Fruit fly (Drosophila melanogaster) whole organism, embryonic: Measurements from ENCODE around the gene Mgat4b.
A peak's percentile ranks its signal among the peaks of the same experiment; 100 is the strongest.

Experiments used
- Atf-2 ChIP-seq: fragments of 200-800 bp; sonication (Bioruptor generic); optimal IDR thresholded peaks from 2 replicates; lab custom pipeline; 2016; ENCODE audit warnings: missing biosample characterization, missing genetic modification characterization
- Awh ChIP-seq: fragments of 200-800 bp; sonication (Bioruptor generic); IDR thresholded peaks from 2 replicates; pipeline ENCODE4, ENCODE4 v1.3.6; 2022; ENCODE audit warnings: missing biosample characterization, missing genetic modification characterization
- Bgb ChIP-seq: fragments of 200-800 bp; sonication (Bioruptor generic); IDR thresholded peaks from 2 replicates; pipeline ENCODE4 v1.3.6; 2022; ENCODE audit warnings: missing biosample characterization, missing genetic modification characterization; ENCODE audit not compliant: partially characterized antibody
- CG10366 ChIP-seq: fragments of 200-800 bp; sonication (Bioruptor generic); IDR thresholded peaks from 2 replicates; pipeline ENCODE4 v1.3.6; 2022; ENCODE audit warnings: missing biosample characterization, missing genetic modification characterization
- CG11560 ChIP-seq: fragments of 200-800 bp; sonication (Bioruptor generic); IDR thresholded peaks from 3 replicates; pipeline ENCODE4 v1.3.6; 2022; ENCODE audit warnings: missing biosample characterization, missing genetic modification characterization
- CG14667 ChIP-seq: fragments of 200-800 bp; sonication (Bioruptor generic); IDR thresholded peaks from 2 replicates; pipeline ENCODE4 v1.3.6; 2022; ENCODE audit warnings: missing biosample characterization, missing genetic modification characterization
- CG15514 ChIP-seq: fragments of 200-800 bp; sonication (Bioruptor generic); optimal IDR thresholded peaks from 3 replicates; lab custom pipeline; 2017; ENCODE audit warnings: missing biosample characterization, missing genetic modification characterization, mild to moderate bottlenecking, moderate library complexity, missing genetic modification reagents
- CG15696 ChIP-seq: fragments of 200-800 bp; sonication (Bioruptor generic); optimal IDR thresholded peaks from 2 replicates; lab custom pipeline; 2019; ENCODE audit warnings: missing biosample characterization, mild to moderate bottlenecking, missing genetic modification characterization, moderate library complexity
- CG1792 ChIP-seq: fragments of 200-800 bp; sonication (Bioruptor generic); optimal IDR thresholded peaks from 2 replicates; lab custom pipeline; 2016; ENCODE audit warnings: missing biosample characterization, missing genetic modification characterization
- CG18011 ChIP-seq: fragments of 200-800 bp; sonication (Bioruptor generic); optimal IDR thresholded peaks from 2 replicates; lab custom pipeline; 2017; ENCODE audit warnings: missing biosample characterization, missing genetic modification characterization, mild to moderate bottlenecking, moderate library complexity, missing genotype
- CG31441 ChIP-seq: fragments of 200-800 bp; sonication (Bioruptor generic); IDR thresholded peaks from 2 replicates; pipeline ENCODE4 v1.3.6; 2022; ENCODE audit warnings: missing biosample characterization, missing genetic modification characterization
- CG4424 ChIP-seq: fragments of 200-800 bp; sonication (Bioruptor generic); optimal IDR thresholded peaks from 3 replicates; lab custom pipeline; 2016; ENCODE audit warnings: missing biosample characterization, missing genetic modification characterization
- CG6272 ChIP-seq: fragments of 200-800 bp; sonication (Bioruptor generic); IDR thresholded peaks from 2 replicates; pipeline ENCODE4 v1.3.6; 2022; ENCODE audit warnings: missing biosample characterization, missing genetic modification characterization
- CG7372 ChIP-seq: fragments of 200-800 bp; sonication (Bioruptor generic); IDR thresholded peaks from 2 replicates; pipeline ENCODE4 v1.3.6; 2022; ENCODE audit warnings: missing biosample characterization, missing genetic modification characterization
- CG8478 ChIP-seq: fragments of >200 bp; optimal IDR thresholded peaks from 2 replicates; lab custom pipeline; 2018
- Dek ChIP-seq: fragments of 200-800 bp; sonication (Bioruptor generic); optimal IDR thresholded peaks from 3 replicates; lab custom pipeline; 2019; ENCODE audit warnings: missing biosample characterization, mild to moderate bottlenecking, missing genetic modification characterization, moderate library complexity
- H2.0 ChIP-seq: fragments of 200-800 bp; sonication (Bioruptor generic); IDR thresholded peaks from 2 replicates; pipeline ENCODE4 v1.3.6; 2022; ENCODE audit warnings: missing biosample characterization, missing genetic modification characterization
- HLH3B ChIP-seq: fragments of 200-800 bp; sonication (Bioruptor generic); IDR thresholded peaks from 2 replicates; pipeline ENCODE4 v1.3.6; 2022; ENCODE audit warnings: missing biosample characterization, missing genetic modification characterization
- Hmr ChIP-seq: fragments of 200-800 bp; sonication (Bioruptor generic); optimal IDR thresholded peaks from 3 replicates; lab custom pipeline; 2017; ENCODE audit warnings: mild to moderate bottlenecking, missing biosample characterization, missing genetic modification reagents, missing genetic modification characterization
- Hr78 ChIP-seq, 2 experiments: fragments of 200-800 bp in 1 of 2; fragments of >200 bp in 1 of 2; sonication (Bioruptor generic) in 1 of 2; optimal IDR thresholded peaks; 2 replicates each; lab custom pipeline; 2017 to 2019; ENCODE audit warnings: missing biosample characterization in 2 of 2, missing genetic modification characterization in 2 of 2, mild to moderate bottlenecking in 1 of 2, moderate library complexity in 1 of 2
- Kr ChIP-seq: fragments of 200-800 bp; sonication (Bioruptor generic); optimal IDR thresholded peaks from 2 replicates; lab custom pipeline; 2017; ENCODE audit warnings: missing biosample characterization, mild to moderate bottlenecking, missing genetic modification characterization
- NK7.1 ChIP-seq: fragments of 200-800 bp; sonication (Bioruptor generic); optimal IDR thresholded peaks from 3 replicates; lab custom pipeline; 2016; ENCODE audit warnings: missing biosample characterization, missing genetic modification characterization
- Nf-YC ChIP-seq: fragments of 200-800 bp; optimal IDR thresholded peaks from 3 replicates; lab custom pipeline; 2019; ENCODE audit warnings: missing biosample characterization, mild to moderate bottlenecking, missing genetic modification characterization, moderate library complexity
- Pdp1 ChIP-seq, 2 experiments: fragments of 200-800 bp; sonication (Bioruptor generic); optimal IDR thresholded peaks; 3 replicates each; lab custom pipeline; 2016; ENCODE audit warnings: missing biosample characterization in 2 of 2, missing genetic modification characterization in 2 of 2, mild to moderate bottlenecking in 1 of 2, moderate library complexity in 1 of 2
- Six4 ChIP-seq: fragments of 200-800 bp; sonication (Bioruptor generic); optimal IDR thresholded peaks from 2 replicates; lab custom pipeline; 2016; ENCODE audit warnings: missing biosample characterization, missing genetic modification characterization
- chm ChIP-seq: fragments of 200-800 bp; sonication (Bioruptor generic); IDR thresholded peaks from 2 replicates; pipeline ENCODE4 v1.3.6; 2022; ENCODE audit warnings: missing biosample characterization, missing genetic modification characterization
- crp ChIP-seq, 2 experiments: fragments of 200-800 bp; sonication (Bioruptor generic); optimal IDR thresholded peaks; 2 replicates in 1 of 2; 3 replicates in 1 of 2; lab custom pipeline; 2017; ENCODE audit warnings: missing biosample characterization in 2 of 2, missing genetic modification characterization in 2 of 2, mild to moderate bottlenecking in 1 of 2, moderate library complexity in 1 of 2
- dm ChIP-seq: fragments of 200-800 bp; sonication (Bioruptor generic); optimal IDR thresholded peaks from 3 replicates; lab custom pipeline; 2016; ENCODE audit warnings: missing biosample characterization, missing genetic modification characterization
- dmrt99B ChIP-seq: fragments of 200-800 bp; sonication (Bioruptor generic); optimal IDR thresholded peaks from 2 replicates; lab custom pipeline; 2018; ENCODE audit warnings: missing biosample characterization, mild to moderate bottlenecking, missing genetic modification characterization, moderate library complexity
- dysf ChIP-seq: fragments of 200-800 bp; sonication (Bioruptor generic); IDR thresholded peaks from 3 replicates; pipeline ENCODE4 v1.3.6; 2022; ENCODE audit warnings: missing biosample characterization, missing genetic modification characterization
- fd3F ChIP-seq: fragments of 200-800 bp; sonication (Bioruptor generic); optimal IDR thresholded peaks from 2 replicates; lab custom pipeline; 2018; ENCODE audit warnings: missing biosample characterization, mild to moderate bottlenecking, missing genetic modification characterization, moderate library complexity
- gcm2 ChIP-seq: fragments of 200-800 bp; sonication (Bioruptor generic); optimal IDR thresholded peaks from 2 replicates; lab custom pipeline; 2016; ENCODE audit warnings: missing biosample characterization, missing genetic modification characterization
- hkb ChIP-seq, 2 experiments: fragments of 200-800 bp in 1 of 2; fragments of >200 bp in 1 of 2; sonication (Bioruptor generic) in 1 of 2; IDR thresholded peaks in 1 of 2; optimal IDR thresholded peaks in 1 of 2; 2 replicates each; pipeline versions ENCODE4 v1.3.6 to Lab custom; 2017 to 2022; ENCODE audit warnings: missing biosample characterization in 1 of 2, missing genetic modification characterization in 1 of 2
- insv ChIP-seq, 2 experiments: fragments of 200-800 bp; sonication (Bioruptor generic); optimal IDR thresholded peaks; 3 replicates each; lab custom pipeline; 2016 to 2018; ENCODE audit warnings: missing biosample characterization in 2 of 2, missing genetic modification characterization in 2 of 2
- kay ChIP-seq: fragments of 200-800 bp; sonication (Bioruptor generic); optimal IDR thresholded peaks from 2 replicates; lab custom pipeline; 2016; ENCODE audit warnings: missing biosample characterization, missing genetic modification characterization
- luna ChIP-seq: fragments of 200-800 bp; sonication (Bioruptor generic); optimal IDR thresholded peaks from 2 replicates; lab custom pipeline; 2016; ENCODE audit warnings: missing biosample characterization, missing genetic modification characterization
- mirr ChIP-seq: fragments of 200-800 bp; sonication (Bioruptor generic); optimal IDR thresholded peaks from 3 replicates; lab custom pipeline; 2018; ENCODE audit warnings: missing biosample characterization, mild to moderate bottlenecking, missing genetic modification characterization
- nom ChIP-seq: fragments of 200-800 bp; sonication (Bioruptor generic); optimal IDR thresholded peaks from 2 replicates; lab custom pipeline; 2017; ENCODE audit warnings: missing biosample characterization, missing genetic modification characterization, mild to moderate bottlenecking, moderate library complexity, missing genetic modification reagents
- rib ChIP-seq: fragments of 200-800 bp; sonication (Bioruptor generic); IDR thresholded peaks from 2 replicates; pipeline ENCODE4 v1.3.6; 2022; ENCODE audit warnings: missing biosample characterization, missing genetic modification characterization
- sc ChIP-seq, 3 experiments: fragments of >200 bp in 2 of 3; fragments of 200-800 bp in 1 of 3; sonication (Bioruptor generic) in 1 of 3; optimal IDR thresholded peaks; 2 replicates in 2 of 3; 3 replicates in 1 of 3; lab custom pipeline; 2017; ENCODE audit warnings: mild to moderate bottlenecking in 1 of 3, missing biosample characterization in 1 of 3, missing genetic modification characterization in 1 of 3, missing genetic modification reagents in 1 of 3
- sob ChIP-seq: fragments of 200-800 bp; sonication (Bioruptor generic); IDR thresholded peaks from 2 replicates; pipeline ENCODE4 v1.3.6; 2022; ENCODE audit warnings: missing biosample characterization, missing genetic modification characterization
- sr ChIP-seq: fragments of 200-800 bp; sonication (Bioruptor generic); IDR thresholded peaks from 3 replicates; pipeline ENCODE4 v1.3.6; 2022; ENCODE audit warnings: missing biosample characterization, missing genetic modification characterization
- sug ChIP-seq: fragments of 200-800 bp; optimal IDR thresholded peaks from 2 replicates; lab custom pipeline; 2019; ENCODE audit warnings: missing biosample characterization, mild to moderate bottlenecking, missing genetic modification characterization, moderate library complexity
- tna ChIP-seq: fragments of 200-800 bp; sonication (Bioruptor generic); IDR thresholded peaks from 2 replicates; pipeline ENCODE4 v1.3.6; 2022; ENCODE audit warnings: missing biosample characterization, missing genetic modification characterization; ENCODE audit not compliant: partially characterized antibody
- tup ChIP-seq: fragments of 200-800 bp; sonication (Bioruptor generic); optimal IDR thresholded peaks from 2 replicates; lab custom pipeline; 2016; ENCODE audit warnings: missing biosample characterization, mild to moderate bottlenecking, missing genetic modification characterization, moderate library complexity
- vfl ChIP-seq: fragments of 200-800 bp; sonication (Bioruptor generic); optimal IDR thresholded peaks from 2 replicates; lab custom pipeline; 2016; ENCODE audit warnings: missing biosample characterization, missing genetic modification characterization
- zfh1 ChIP-seq: fragments of 200-800 bp; sonication (Bioruptor generic); IDR thresholded peaks from 3 replicates; pipeline ENCODE4 v1.3.6; 2022; ENCODE audit warnings: missing biosample characterization, missing genetic modification characterization

The Mgat4b gene

DNA sequence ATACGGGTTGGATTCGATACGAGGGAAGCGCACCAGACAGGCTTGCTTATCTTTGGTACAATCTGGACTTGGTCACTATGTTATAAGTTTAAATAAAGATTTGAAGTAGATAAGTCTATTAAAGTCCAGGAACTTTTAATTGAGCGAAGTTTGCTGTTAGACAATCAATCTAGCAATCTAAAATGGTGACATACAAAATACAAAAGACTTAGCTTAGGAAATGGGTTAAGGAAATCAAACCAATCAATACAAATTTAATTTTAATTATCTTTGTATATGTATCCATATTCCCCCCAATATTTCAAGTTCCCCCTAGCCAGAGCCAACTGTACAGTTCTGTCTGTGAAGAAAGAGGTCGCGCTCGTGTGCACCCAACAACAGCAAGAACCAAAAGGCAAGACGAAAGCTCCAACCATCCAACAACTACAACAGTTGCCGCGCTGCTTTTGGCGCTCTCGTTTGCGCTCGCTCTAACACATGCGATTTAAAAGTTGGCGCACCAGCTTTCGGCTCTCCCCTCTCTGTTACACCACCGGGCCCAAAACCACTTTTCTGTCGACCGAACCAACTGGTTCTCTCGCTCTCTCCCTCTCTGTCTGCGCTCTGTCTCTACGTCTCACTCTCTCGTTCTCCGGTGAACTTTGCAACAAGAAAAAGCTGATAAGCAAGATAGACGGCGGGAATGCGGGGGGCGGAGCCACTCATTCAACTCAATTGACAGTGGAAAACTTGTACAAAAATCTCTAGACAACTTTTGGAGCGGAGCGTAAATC is 12.9 kb downstream of the Mgat4b start (continued):
- TF ChIP-seq Nf-YC (peak; percentile 82), Hmr (GFP tag; lab: Kevin White, UChicago) (peak; percentile 89), Kr (GFP tag; lab: Kevin White, UChicago) (no peak), CG1792 (GFP tag; lab: Kevin White, UChicago) (peak; percentile 21), rib (GFP tag; lab: Robert Waterston, UW) (0 out of 2 replicates have a peak, but pooled peaks have one; percentile 48), Atf-2 (peak; percentile 69), Pdp1 (GFP tag; optimal IDR thresholded peaks at IDR 0.05; lab: Kevin White, UChicago) (peak; percentile 55 to 84), sob (GFP tag; lab: Robert Waterston, UW) (peak; percentile 39), insv (GFP tag; optimal IDR thresholded peaks at IDR 0.05; lab: Kevin White, UChicago) (no peak), chm (GFP tag; lab: Robert Waterston, UW) (no peak; the same call in 1 of the 2 replicates), nom (GFP tag; lab: Kevin White, UChicago) (peak; percentile 96), NK7.1 (GFP tag; lab: Kevin White, UChicago) (peak; percentile 38), tup (peak; percentile 55), HLH3B (GFP tag; lab: Robert Waterston, UW) (peak; percentile 77), luna (GFP tag; lab: Kevin White, UChicago) (peak; percentile 61), kay (GFP tag; lab: Kevin White, UChicago) (peak; percentile 66), CG11560 (peak; percentile 63; the same call in 2 of the 3 replicates), CG6272 (GFP tag; lab: Robert Waterston, UW) (peak; percentile 71), vfl (peak; percentile 76), tna (GFP tag; lab: Robert Waterston, UW) (no peak), CG31441 (peak; percentile 88), dm (GFP tag; lab: Kevin White, UChicago) (peak; percentile 19), Awh (GFP tag; lab: Robert Waterston, UW) (peak; percentile 15; the same call in 1 of the 2 replicates), CG8478 (lab: Kevin White, UChicago) (peak; percentile 95), CG18011 (peak; percentile 54), Bgb (GFP tag; lab: Robert Waterston, UW) (0 out of 2 replicates have a peak, but pooled peaks have one; percentile 55), zfh1 (GFP tag; lab: Robert Waterston, UW) (peak; percentile 69), Dek (peak; percentile 85), CG15514 (GFP tag; lab: Kevin White, UChicago) (peak; percentile 65), Hr78 (GFP tag; optimal IDR thresholded peaks at IDR 0.05; lab: Kevin White, UChicago) (peak in 1 of 2 experiments; percentile 97), mirr (GFP tag; lab: Kevin White, UChicago) (peak; percentile 63), CG7372 (GFP tag; lab: Robert Waterston, UW) (peak; percentile 86), H2.0 (peak; percentile 71), hkb (optimal IDR thresholded peaks at IDR 0.05; lab: Kevin White, UChicago) (no peak), hkb (GFP tag; IDR thresholded peaks at IDR 0.05; lab: Robert Waterston, UW) (peak; percentile 77), CG14667 (GFP tag; lab: Robert Waterston, UW) (peak; percentile 67), sr (GFP tag; lab: Robert Waterston, UW) (no peak; the same call in 2 of the 3 replicates), CG15696 (peak; percentile 56), crp (GFP tag; optimal IDR thresholded peaks at IDR 0.05; lab: Kevin White, UChicago) (peak in 1 of 2 experiments; percentile 29), sug (tag; lab: Kevin White, UChicago) (peak; percentile 62), Six4 (GFP tag; lab: Kevin White, UChicago) (peak; percentile 59), CG4424 (GFP tag; lab: Kevin White, UChicago) (peak; percentile 85), fd3F (GFP tag; lab: Kevin White, UChicago) (peak; percentile 87), CG10366 (GFP tag; lab: Robert Waterston, UW) (peak; percentile 78), dmrt99B (tag; lab: Kevin White, UChicago) (peak; percentile 95), sc (optimal IDR thresholded peaks at IDR 0.05; lab: Kevin White, UChicago) (no peak), sc (GFP tag; optimal IDR thresholded peaks at IDR 0.05; lab: Kevin White, UChicago) (peak; percentile 43), gcm2 (GFP tag; lab: Kevin White, UChicago) (peak; percentile 23), dysf (GFP tag; lab: Robert Waterston, UW) (peak; percentile 94)
